Worm (Caenorhabditis elegans): Measurements from ENCODE around the gene T12A7.2.
A peak's percentile ranks its signal among the peaks of the same experiment; 100 is the strongest.

Gene T12A7.2

DNA sequence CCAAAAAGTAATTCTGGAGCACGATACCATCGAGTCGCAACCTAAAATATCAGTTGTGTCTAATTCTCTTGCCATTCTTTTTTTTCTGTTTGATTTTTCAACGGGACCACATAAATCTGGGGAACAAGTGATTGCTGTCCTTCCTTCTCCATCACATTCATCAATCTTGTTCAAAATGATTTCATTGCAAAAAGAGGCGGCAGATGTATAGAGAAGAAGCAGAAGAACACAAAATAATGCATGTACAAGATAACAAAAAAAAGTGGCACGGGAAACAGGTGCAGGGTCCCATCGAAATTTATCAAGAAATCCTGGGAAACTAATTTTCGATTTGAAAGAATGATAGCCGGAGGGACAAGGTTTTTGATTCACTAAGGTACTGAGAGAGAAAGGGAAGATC, 38.3 kb upstream of the T12A7.2 start:
- TF ChIP-seq F13H6.1 (tag; optimal IDR thresholded peaks at IDR 0.05) (peak; percentile 18), ceh-16 (tag; optimal IDR thresholded peaks at IDR 0.05) (no peak)

DNA sequence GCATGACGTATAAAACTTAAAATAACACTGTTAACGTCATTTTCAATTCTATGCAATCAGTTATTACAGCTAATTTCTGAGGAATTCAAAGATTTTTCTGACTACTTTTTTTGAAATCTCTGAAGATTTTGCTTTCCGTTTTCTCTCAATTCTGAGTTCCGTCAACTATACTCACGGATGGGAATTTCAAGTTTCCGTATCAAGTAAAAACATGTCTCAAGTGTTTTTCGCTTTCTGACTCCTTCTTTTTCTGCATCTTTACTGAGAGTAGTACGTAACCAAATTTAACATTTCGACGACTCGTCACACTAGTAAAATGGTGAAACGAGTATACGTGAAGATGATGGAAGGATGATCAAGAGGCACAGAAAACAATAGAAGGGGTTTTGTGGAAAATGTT, 35.9 kb upstream of the T12A7.2 start:
- TF ChIP-seq skn-1 (tag; optimal IDR thresholded peaks at IDR 0.05): no peak
- no peak for TF ChIP-seq ceh-16 (tag; optimal IDR thresholded peaks at IDR 0.05)
- TF ChIP-seq unc-39 (tag; optimal IDR thresholded peaks at IDR 0.05): no peak
- no peak for TF ChIP-seq ama-1 (optimal IDR thresholded peaks at IDR 0.05)
- TF ChIP-seq nhr-77 (tag; optimal IDR thresholded peaks at IDR 0.05): no peak
- no peak for TF ChIP-seq nhr-10 (tag; optimal IDR thresholded peaks at IDR 0.05)
- no peak for TF ChIP-seq lin-13 (GFP tag; optimal IDR thresholded peaks at IDR 0.05)
- no peak for TF ChIP-seq Y55F3AM.14 (GFP tag; optimal IDR thresholded peaks at IDR 0.05)
- TF ChIP-seq nhr-12 (tag; optimal IDR thresholded peaks at IDR 0.05): no peak
- no peak for TF ChIP-seq unc-62 (GFP tag; optimal IDR thresholded peaks at IDR 0.05)
- TF ChIP-seq sma-3 (GFP tag; optimal IDR thresholded peaks at IDR 0.05): no peak
- TF ChIP-seq nhr-25 (tag; optimal IDR thresholded peaks at IDR 0.05): no peak

DNA sequence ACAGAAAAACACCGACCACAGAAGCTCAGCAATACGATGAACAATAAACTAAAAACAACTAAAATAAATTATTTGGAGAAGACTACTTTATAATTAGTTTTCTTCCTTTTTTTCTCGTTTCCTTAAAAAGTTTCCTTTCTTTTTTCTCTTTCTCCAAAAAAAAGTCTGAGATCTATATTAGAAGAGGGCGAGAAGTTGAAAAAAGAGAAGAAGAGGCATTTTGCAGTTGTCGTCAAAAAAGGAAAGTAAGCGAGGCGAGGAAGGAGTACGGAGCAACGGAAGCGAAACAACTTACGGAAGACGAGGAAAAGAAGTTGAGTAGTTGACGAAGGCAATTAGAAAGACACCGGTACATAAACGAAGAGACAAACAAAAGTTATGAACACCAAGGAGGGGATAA, 35.1 kb upstream of the T12A7.2 start:
- no peak for TF ChIP-seq sem-4 (tag; optimal IDR thresholded peaks at IDR 0.05)
- no peak for TF ChIP-seq nhr-77 (tag; optimal IDR thresholded peaks at IDR 0.05)
- no peak for TF ChIP-seq nhr-11 (tag; optimal IDR thresholded peaks at IDR 0.05)
- no peak for TF ChIP-seq elt-1 (tag; optimal IDR thresholded peaks at IDR 0.05)
- TF ChIP-seq mab-5 (tag; optimal IDR thresholded peaks at IDR 0.05): no peak
- no peak for TF ChIP-seq ceh-16 (tag; optimal IDR thresholded peaks at IDR 0.05)
- no peak for TF ChIP-seq lin-13 (GFP tag; optimal IDR thresholded peaks at IDR 0.05)
- TF ChIP-seq ztf-1 (GFP tag; conservative IDR thresholded peaks at IDR 0.05): no peak
- no peak for TF ChIP-seq ztf-11 (tag; optimal IDR thresholded peaks at IDR 0.05)
- no peak for TF ChIP-seq nhr-10 (tag; optimal IDR thresholded peaks at IDR 0.05)
- no peak for TF ChIP-seq dmd-4 (tag; optimal IDR thresholded peaks at IDR 0.05)
- TF ChIP-seq skn-1 (tag; optimal IDR thresholded peaks at IDR 0.05): no peak
- no peak for TF ChIP-seq nhr-25 (tag; optimal IDR thresholded peaks at IDR 0.05)
- no peak for TF ChIP-seq unc-62 (GFP tag; optimal IDR thresholded peaks at IDR 0.05)
- no peak for TF ChIP-seq Y55F3AM.14 (GFP tag; optimal IDR thresholded peaks at IDR 0.05)
- TF ChIP-seq F13H6.1 (tag; optimal IDR thresholded peaks at IDR 0.05): no peak

DNA sequence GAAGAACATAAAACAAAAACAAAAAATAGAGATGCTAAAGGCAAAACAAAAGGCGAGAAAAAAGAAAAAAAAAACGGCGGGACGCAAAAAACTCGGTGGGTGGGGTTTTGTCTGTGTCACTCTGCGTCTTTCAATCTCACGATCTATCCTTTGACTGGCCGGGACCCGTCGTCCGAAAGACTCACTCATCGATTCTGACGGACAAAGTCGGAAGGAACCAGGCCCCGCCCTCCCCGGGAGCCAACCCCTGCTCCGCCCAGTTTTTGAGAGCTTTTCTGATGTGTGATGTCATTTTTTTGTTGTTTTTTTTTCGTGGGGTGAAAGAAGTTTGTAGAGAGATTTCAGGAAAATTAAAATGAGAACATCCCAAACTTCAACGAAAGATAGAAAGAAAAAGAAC, 32.3 kb upstream of the T12A7.2 start:
- TF ChIP-seq unc-55 (GFP tag; optimal IDR thresholded peaks at IDR 0.05) (peak; percentile 26), zag-1 (tag; optimal IDR thresholded peaks at IDR 0.05) (peak; percentile 18), ztf-11 (tag; optimal IDR thresholded peaks at IDR 0.05) (no peak)

DNA sequence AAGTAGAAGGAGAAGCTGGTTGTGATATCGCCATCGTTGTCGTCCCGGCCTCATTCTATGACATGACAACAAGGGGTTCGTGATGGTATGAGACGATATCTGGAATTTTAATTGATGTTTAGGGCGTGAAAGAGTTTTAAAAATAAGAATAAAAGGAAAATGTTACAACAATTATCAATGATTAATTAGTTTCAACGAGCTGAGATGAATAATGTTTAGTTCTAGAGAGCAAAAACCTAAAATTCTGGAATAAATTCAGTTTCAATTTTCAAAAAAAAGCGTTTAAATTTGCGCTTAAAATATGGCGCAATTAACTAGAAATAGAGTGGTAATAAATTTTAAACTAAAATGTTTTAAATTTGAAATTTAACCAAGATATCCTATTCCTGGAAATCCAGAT, 31.6 kb upstream of the T12A7.2 start, which contains the start of gene H01G02.3:
TSS of gene H01G02.3 (minus strand) at position 101 of the 400 bp plus-strand sequence.
- no peak for TF ChIP-seq ceh-82 (tag; optimal IDR thresholded peaks at IDR 0.05)
- TF ChIP-seq snpc-4 (tag; optimal IDR thresholded peaks at IDR 0.05): no peak
- TF ChIP-seq elt-3 (tag; optimal IDR thresholded peaks at IDR 0.05): no peak

DNA sequence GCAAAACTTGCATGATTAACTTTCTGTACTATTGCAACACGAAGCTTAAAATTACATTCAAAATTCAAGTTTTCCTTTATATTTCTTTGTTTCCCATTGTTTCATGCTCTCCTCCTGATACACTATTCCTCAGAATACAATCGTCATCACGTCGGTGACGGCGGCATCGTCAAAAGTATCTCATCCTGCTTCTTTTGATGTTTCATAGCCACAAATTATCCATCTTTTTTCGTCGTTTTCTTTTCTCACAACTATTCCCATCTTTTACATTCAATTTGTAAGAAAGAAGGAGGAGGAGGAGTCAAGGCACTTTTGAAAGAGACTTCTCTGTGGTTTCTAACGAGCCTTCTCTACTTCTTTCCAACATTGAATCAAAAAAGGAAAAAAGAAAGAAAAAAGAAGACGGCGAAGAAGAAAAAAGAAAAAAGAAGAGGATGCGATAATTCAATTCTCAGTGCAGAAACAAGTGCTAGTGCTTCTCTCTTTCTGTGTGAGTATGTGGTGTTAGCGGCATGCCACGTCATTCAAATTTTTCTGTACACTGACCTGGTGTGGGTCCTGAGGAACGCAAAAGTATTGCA, 27.6 kb upstream of the T12A7.2 start:
- TF ChIP-seq lin-39 (tag; optimal IDR thresholded peaks at IDR 0.05) (no peak), sem-4 (tag; optimal IDR thresholded peaks at IDR 0.05) (peak; percentile 23), egl-27 (tag; optimal IDR thresholded peaks at IDR 0.05) (peak; percentile 26), crh-2 (tag; optimal IDR thresholded peaks at IDR 0.05) (peak; percentile 69), nhr-23 (tag; optimal IDR thresholded peaks at IDR 0.05) (no peak), mbf-1 (tag; optimal IDR thresholded peaks at IDR 0.05) (no peak), lsy-2 (tag; optimal IDR thresholded peaks at IDR 0.05) (peak in 1 of 2 experiments; percentile 31), C34F6.9 (tag; optimal IDR thresholded peaks at IDR 0.05) (peak; percentile 54), nhr-77 (tag; optimal IDR thresholded peaks at IDR 0.05) (no peak), sma-3 (GFP tag; optimal IDR thresholded peaks at IDR 0.05) (no peak), nhr-25 (tag; optimal IDR thresholded peaks at IDR 0.05) (no peak), unc-55 (GFP tag; optimal IDR thresholded peaks at IDR 0.05) (peak; percentile 78), snpc-4 (tag; optimal IDR thresholded peaks at IDR 0.05) (no peak), elt-1 (tag; optimal IDR thresholded peaks at IDR 0.05) (no peak)

Measured in whole organism, L2 larva.